Worm (Caenorhabditis elegans) whole organism, late embryonic: ENCODE measurements around the gene nhr-168.

Experiments used
- F13H6.1 ChIP-seq: sonication (generic microtip); optimal IDR thresholded peaks from 2 replicates; lab custom pipeline; 2016; ENCODE audit warnings: missing genetic modification characterization, missing compliant biosample characterization
- ama-1 ChIP-seq: fragments of 150-350 bp; optimal IDR thresholded peaks from 2 replicates; lab custom pipeline; 2014
- ceh-9 ChIP-seq: sonication (generic microtip); optimal IDR thresholded peaks from 2 replicates; lab custom pipeline; 2016; ENCODE audit warnings: mild to moderate bottlenecking, missing genetic modification characterization, inconsistent platforms, missing compliant biosample characterization
- eyg-1 ChIP-seq: sonication (generic microtip); optimal IDR thresholded peaks from 2 replicates; lab custom pipeline; 2016; ENCODE audit warnings: missing genotype, missing genetic modification characterization, missing compliant biosample characterization
- nhr-11 ChIP-seq: fragments of 150-350 bp; optimal IDR thresholded peaks from 2 replicates; lab custom pipeline; 2014; ENCODE audit warnings: missing biosample characterization, missing genetic modification characterization
- tbx-7 ChIP-seq: sonication (generic microtip); optimal IDR thresholded peaks from 2 replicates; lab custom pipeline; 2016; ENCODE audit warnings: missing genotype, missing genetic modification characterization, missing compliant biosample characterization
- ztf-16 ChIP-seq: sonication (generic microtip); optimal IDR thresholded peaks from 2 replicates; lab custom pipeline; 2017; ENCODE audit warnings: missing genetic modification characterization, missing compliant biosample characterization

- TF ChIP-seq ztf-16 (tag; lab: Kevin White, UChicago) (no peak), nhr-11 (tag; lab: Kevin White, UChicago) (no peak), tbx-7 (no peak), ama-1 (lab: Kevin White, UChicago) (no peak), ceh-9 (tag; lab: Kevin White, UChicago) (no peak), eyg-1 (tag; lab: Kevin White, UChicago) (no peak), F13H6.1 (tag; lab: Kevin White, UChicago) (no peak)
Measured at ce11 chrV:13356210-13356609, 22.5 kb upstream of the nhr-168 start.
